Worm (Caenorhabditis elegans) whole organism, mixed stage, embryonic: ENCODE measurements around the gene F56D6.19.

Experiments
- flh-1 ChIP-seq: fragments of 200-800 bp; sonication (Bioruptor generic); optimal IDR thresholded peaks from 2 replicates; lab custom pipeline; 2018; ENCODE audit warnings: mild to moderate bottlenecking, missing genetic modification characterization, moderate library complexity, missing compliant biosample characterization
- lin-13 ChIP-seq: fragments of 150-350 bp; optimal IDR thresholded peaks from 2 replicates; lab custom pipeline; 2014; ENCODE audit warnings: missing biosample characterization, missing genetic modification characterization
- lin-32 ChIP-seq: fragments of 200-800 bp; sonication (Bioruptor generic); optimal IDR thresholded peaks from 2 replicates; lab custom pipeline; 2018; ENCODE audit warnings: mild to moderate bottlenecking, missing genetic modification characterization, missing compliant biosample characterization
- mab-5 ChIP-seq: fragments of 150-350 bp; optimal IDR thresholded peaks from 2 replicates; lab custom pipeline; 2014; ENCODE audit warnings: missing biosample characterization, missing genetic modification characterization
- nhr-237 ChIP-seq: fragments of 150-350 bp; optimal IDR thresholded peaks from 2 replicates; lab custom pipeline; 2014; ENCODE audit warnings: missing biosample characterization, missing genetic modification characterization
- nhr-28 ChIP-seq: fragments of 150-350 bp; optimal IDR thresholded peaks from 2 replicates; lab custom pipeline; 2014; ENCODE audit warnings: missing biosample characterization, missing genetic modification characterization
- nhr-76 ChIP-seq: sonication (generic microtip); optimal IDR thresholded peaks from 2 replicates; lab custom pipeline; 2017; ENCODE audit warnings: missing biosample characterization, missing genetic modification characterization
- snpc-4 ChIP-seq: fragments of 150-350 bp; optimal IDR thresholded peaks from 2 replicates; lab custom pipeline; 2014; ENCODE audit warnings: missing biosample characterization, missing genetic modification characterization
- unc-39 ChIP-seq: fragments of 150-350 bp; optimal IDR thresholded peaks from 2 replicates; lab custom pipeline; 2014; ENCODE audit warnings: missing biosample characterization, missing genetic modification characterization
- unc-62 ChIP-seq: fragments of 150-350 bp; optimal IDR thresholded peaks from 2 replicates; lab custom pipeline; 2014; ENCODE audit warnings: missing biosample characterization, missing genetic modification reagents, missing genetic modification characterization
- ztf-11 ChIP-seq: fragments of 150-350 bp; optimal IDR thresholded peaks from 2 replicates; lab custom pipeline; 2014; ENCODE audit warnings: missing biosample characterization, missing genetic modification characterization

ce11 chrIV:3902955-3903354, 11.6 kb upstream of the F56D6.19 start, which contains the start of gene F56D6.6:
- TF ChIP-seq nhr-28 (tag; lab: Kevin White, UChicago): no peak
- TF ChIP-seq lin-32 (GFP tag; lab: Kevin White, UChicago): no peak
- TF ChIP-seq lin-13 (tag; lab: Kevin White, UChicago): no peak
- TF ChIP-seq nhr-237 (tag; lab: Kevin White, UChicago): no peak
- no peak for TF ChIP-seq unc-62
- no peak for TF ChIP-seq mab-5 (tag; lab: Kevin White, UChicago)
- TF ChIP-seq nhr-76 (tag; lab: Kevin White, UChicago): no peak
- TF ChIP-seq ztf-11: no peak
- TF ChIP-seq snpc-4: no peak
- TF ChIP-seq unc-39: no peak
- no peak for TF ChIP-seq flh-1 (GFP tag; lab: Kevin White, UChicago)
